Worm (Caenorhabditis elegans): ENCODE measurements around the gene F38B6.7.

The F38B6.7 gene

ce11 chrX:6743853-6744346 is 45.7 kb upstream of the F38B6.7 start (continued):
- TF ChIP-seq D1046.2 (GFP tag; IDR thresholded peaks at IDR 0.05): no peak
- TF ChIP-seq skn-1 (tag; optimal IDR thresholded peaks at IDR 0.05): no peak
- TF ChIP-seq zfp-3 (GFP tag; conservative IDR thresholded peaks at IDR 0.05): peak; percentile 95
- peak; percentile 82 for TF ChIP-seq lin-13 (GFP tag; optimal IDR thresholded peaks at IDR 0.05)
- TF ChIP-seq fos-1 (tag; optimal IDR thresholded peaks at IDR 0.05): peak; percentile 76
- TF ChIP-seq nhr-41 (GFP tag; IDR thresholded peaks at IDR 0.05): peak; percentile 70
- no peak for TF ChIP-seq snpc-4 (tag; optimal IDR thresholded peaks at IDR 0.05)
- peak; percentile 69 for TF ChIP-seq madf-9 (GFP tag; conservative IDR thresholded peaks at IDR 0.05)
- no peak for TF ChIP-seq tag-97 (GFP tag; IDR thresholded peaks at IDR 0.05)
- peak; percentile 56 for TF ChIP-seq dpl-1 (GFP tag; optimal IDR thresholded peaks at IDR 0.05)
- TF ChIP-seq dmd-8 (GFP tag; IDR thresholded peaks at IDR 0.05): no peak
- TF ChIP-seq dmd-9 (GFP tag; IDR thresholded peaks at IDR 0.05): 0 out of 2 replicates have a peak, but pooled peaks have one; percentile 54
- TF ChIP-seq mdt-29 (GFP tag; IDR thresholded peaks at IDR 0.05): peak; percentile 77
- TF ChIP-seq sdz-12 (GFP tag; optimal IDR thresholded peaks at IDR 0.05): peak; percentile 40
- TF ChIP-seq ceh-82 (tag; optimal IDR thresholded peaks at IDR 0.05): no peak
- peak; percentile 99 for TF ChIP-seq aha-1 (tag)
- no peak for TF ChIP-seq ztf-11 (tag; optimal IDR thresholded peaks at IDR 0.05)
- peak; percentile 98 for TF ChIP-seq dve-1 (tag; optimal IDR thresholded peaks at IDR 0.05; ENCODE audit: insufficient read depth)
- TF ChIP-seq zip-2 (tag; optimal IDR thresholded peaks at IDR 0.05): peak; percentile 80
- TF ChIP-seq Y75B8A.6 (GFP tag; IDR thresholded peaks at IDR 0.05): peak; percentile 90
- TF ChIP-seq lin-38 (GFP tag; IDR thresholded peaks at IDR 0.05): peak; percentile 63
- peak; percentile 99 for TF ChIP-seq hlh-30 (tag; optimal IDR thresholded peaks at IDR 0.05; ENCODE audit: insufficient read depth)
- no peak for TF ChIP-seq ZK337.2 (GFP tag; IDR thresholded peaks at IDR 0.05)
- no peak for TF ChIP-seq unc-130 (GFP tag; optimal IDR thresholded peaks at IDR 0.05)
- TF ChIP-seq ama-1 (optimal IDR thresholded peaks at IDR 0.05): peak; percentile 96
- peak; percentile 39 for TF ChIP-seq lir-3 (tag; optimal IDR thresholded peaks at IDR 0.05)
- peak; percentile 60 for TF ChIP-seq pqm-1 (tag; optimal IDR thresholded peaks at IDR 0.05)
- no peak for TF ChIP-seq ceh-44 (GFP tag; IDR thresholded peaks at IDR 0.05)
- TF ChIP-seq Y48G9A.11 (GFP tag; IDR thresholded peaks at IDR 0.05): no peak
- no peak for TF ChIP-seq unc-39 (tag; optimal IDR thresholded peaks at IDR 0.05)
- TF ChIP-seq mep-1 (tag; optimal IDR thresholded peaks at IDR 0.05): peak; percentile 97
- peak; percentile 94 for TF ChIP-seq nhr-25 (tag; optimal IDR thresholded peaks at IDR 0.05; ENCODE audit: borderline replicate concordance, insufficient read depth)
- TF ChIP-seq nhr-76 (tag; optimal IDR thresholded peaks at IDR 0.05): peak; percentile 71
- peak; percentile 100 for TF ChIP-seq hlh-11 (tag; optimal IDR thresholded peaks at IDR 0.05)
- TF ChIP-seq ceh-20 (GFP tag; IDR thresholded peaks at IDR 0.05): peak; percentile 64
- peak; percentile 81 for TF ChIP-seq lin-29 (GFP tag; IDR thresholded peaks at IDR 0.05)
- TF ChIP-seq snpc-1.2 (GFP tag; IDR thresholded peaks at IDR 0.05): no peak
- TF ChIP-seq nhr-6 (tag; optimal IDR thresholded peaks at IDR 0.05): peak; percentile 70
- TF ChIP-seq nhr-11 (tag; optimal IDR thresholded peaks at IDR 0.05): peak; percentile 84
- TF ChIP-seq zip-11 (GFP tag; IDR thresholded peaks at IDR 0.05): peak; percentile 45; the same call in 1 of the 2 replicates
- TF ChIP-seq cey-2 (tag; optimal IDR thresholded peaks at IDR 0.05; ENCODE audit: borderline replicate concordance, insufficient read depth): peak; percentile 93
- peak; percentile 61; the same call in 1 of the 2 replicates for TF ChIP-seq daf-19 (GFP tag; conservative IDR thresholded peaks at IDR 0.05)
- no peak for TF ChIP-seq egl-27 (tag; optimal IDR thresholded peaks at IDR 0.05)
- TF ChIP-seq lin-15B (tag; optimal IDR thresholded peaks at IDR 0.05): no peak
- peak; percentile 99 for TF ChIP-seq nhr-48 (tag; optimal IDR thresholded peaks at IDR 0.05)
- peak; percentile 98 for TF ChIP-seq mxl-3 (GFP tag; optimal IDR thresholded peaks at IDR 0.05)
- TF ChIP-seq ces-1 (GFP tag; optimal IDR thresholded peaks at IDR 0.05): no peak
- TF ChIP-seq F10B5.3 (tag; optimal IDR thresholded peaks at IDR 0.05): peak; percentile 57
- peak; percentile 47; the same call in 1 of the 2 replicates for TF ChIP-seq ctbp-1 (GFP tag; IDR thresholded peaks at IDR 0.05)
- no peak for TF ChIP-seq F26F4.8 (GFP tag; conservative IDR thresholded peaks at IDR 0.05)
- peak; percentile 97 for TF ChIP-seq T26A8.4 (GFP tag; IDR thresholded peaks at IDR 0.05)
- TF ChIP-seq F44E2.7 (GFP tag; IDR thresholded peaks at IDR 0.05): no peak

Data from whole organism, L4 larva.